Worm (Caenorhabditis elegans): ENCODE results near the gene cutl-27.

Gene cutl-27

ce11 chrIV:11857159-11857565, 21.2 kb upstream of the cutl-27 start:
- no peak for TF ChIP-seq ceh-62 (tag; optimal IDR thresholded peaks at IDR 0.05)
- TF ChIP-seq Y5F2A.4 (GFP tag; optimal IDR thresholded peaks at IDR 0.05), result no peak
- TF ChIP-seq dmd-6 (GFP tag; IDR thresholded peaks at IDR 0.05), result peak; percentile 46
- peak; percentile 42 for TF ChIP-seq mxl-3 (GFP tag; optimal IDR thresholded peaks at IDR 0.05)
- peak; percentile 75 for TF ChIP-seq ceh-20 (GFP tag; IDR thresholded peaks at IDR 0.05)
- TF ChIP-seq ceh-32 (tag; optimal IDR thresholded peaks at IDR 0.05; ENCODE audit: poor library complexity), result no peak
- peak; percentile 32 for TF ChIP-seq nhr-28 (tag; optimal IDR thresholded peaks at IDR 0.05)
- TF ChIP-seq zag-1 (tag; optimal IDR thresholded peaks at IDR 0.05), result no peak
- peak; percentile 67 for TF ChIP-seq ama-1 (optimal IDR thresholded peaks at IDR 0.05)
- peak; percentile 45 for TF ChIP-seq spr-1 (tag; optimal IDR thresholded peaks at IDR 0.05)
- TF ChIP-seq lsy-2 (tag; optimal IDR thresholded peaks at IDR 0.05), result peak; percentile 55 to 79
- peak; percentile 19 for TF ChIP-seq dpl-1 (GFP tag; optimal IDR thresholded peaks at IDR 0.05)
- TF ChIP-seq hlh-30 (tag; optimal IDR thresholded peaks at IDR 0.05; ENCODE audit: insufficient read depth), result peak; percentile 61
- peak; percentile 69; the same call in 1 of the 2 replicates for TF ChIP-seq egl-43 (GFP tag; IDR thresholded peaks at IDR 0.05)
- no peak for TF ChIP-seq saeg-2 (GFP tag; IDR thresholded peaks at IDR 0.05)
- peak; percentile 51; the same call in 1 of the 2 replicates for TF ChIP-seq ceh-44 (GFP tag; IDR thresholded peaks at IDR 0.05)
- TF ChIP-seq lin-38 (GFP tag; IDR thresholded peaks at IDR 0.05), result peak; percentile 66
- TF ChIP-seq ctbp-1 (GFP tag; IDR thresholded peaks at IDR 0.05), result peak; percentile 54; the same call in 1 of the 2 replicates
- TF ChIP-seq aha-1 (tag), result peak; percentile 96
- peak; percentile 87 for TF ChIP-seq set-16 (GFP tag; IDR thresholded peaks at IDR 0.05)
- peak; percentile 24 for TF ChIP-seq nhr-6 (tag; optimal IDR thresholded peaks at IDR 0.05)
- TF ChIP-seq lin-13 (GFP tag; optimal IDR thresholded peaks at IDR 0.05), result peak; percentile 58
- TF ChIP-seq lim-7 (GFP tag; IDR thresholded peaks at IDR 0.05), result no peak
- peak; percentile 73 for TF ChIP-seq nhr-11 (tag; optimal IDR thresholded peaks at IDR 0.05)
- TF ChIP-seq F44E2.7 (GFP tag; IDR thresholded peaks at IDR 0.05), result no peak
- peak; percentile 22 for TF ChIP-seq nhr-77 (tag; optimal IDR thresholded peaks at IDR 0.05)
- TF ChIP-seq hif-1 (tag; optimal IDR thresholded peaks at IDR 0.05), result peak in 1 of 2 experiments; percentile 56
- 0 out of 2 replicates have a peak, but pooled peaks have one; percentile 46 for TF ChIP-seq madf-9 (GFP tag; conservative IDR thresholded peaks at IDR 0.05)
- peak in 1 of 2 experiments; percentile 83 for TF ChIP-seq unc-62 (GFP tag; optimal IDR thresholded peaks at IDR 0.05 in 1 of 2)
- TF ChIP-seq unc-62 (tag; optimal IDR thresholded peaks at IDR 0.05), result no peak
- TF ChIP-seq tag-97 (GFP tag; IDR thresholded peaks at IDR 0.05), result no peak
- TF ChIP-seq nhr-25 (tag; optimal IDR thresholded peaks at IDR 0.05; ENCODE audit: borderline replicate concordance, insufficient read depth), result no peak
- TF ChIP-seq zip-2 (tag; optimal IDR thresholded peaks at IDR 0.05), result no peak
- TF ChIP-seq daf-16 (GFP tag; optimal IDR thresholded peaks at IDR 0.05), result peak in 1 of 2 experiments; percentile 22
- peak; percentile 21 for TF ChIP-seq daf-16 (tag; optimal IDR thresholded peaks at IDR 0.05)
- TF ChIP-seq mdl-1 (tag; optimal IDR thresholded peaks at IDR 0.05), result peak; percentile 29 to 54
- peak; percentile 81 for TF ChIP-seq mep-1 (tag; optimal IDR thresholded peaks at IDR 0.05)
- TF ChIP-seq vab-7 (GFP tag; IDR thresholded peaks at IDR 0.05), result 0 out of 2 replicates have a peak, but pooled peaks have one; percentile 39
- TF ChIP-seq mes-2 (tag; optimal IDR thresholded peaks at IDR 0.05; ENCODE audit: poor library complexity, severe bottlenecking), result peak; percentile 64
- TF ChIP-seq madf-5 (GFP tag; IDR thresholded peaks at IDR 0.05), result no peak
- peak; percentile 38; the same call in 1 of the 2 replicates for TF ChIP-seq T26A8.4 (GFP tag; IDR thresholded peaks at IDR 0.05)
- TF ChIP-seq ceh-82 (tag; optimal IDR thresholded peaks at IDR 0.05), result no peak
- TF ChIP-seq tra-1 (GFP tag; IDR thresholded peaks at IDR 0.05), result 0 out of 2 replicates have a peak, but pooled peaks have one; percentile 28
- no peak for TF ChIP-seq spr-3 (GFP tag; optimal IDR thresholded peaks at IDR 0.05)
- peak; percentile 71 for TF ChIP-seq F37D6.2 (tag; optimal IDR thresholded peaks at IDR 0.05)
- TF ChIP-seq rbr-2 (tag; optimal IDR thresholded peaks at IDR 0.05), result peak; percentile 89
- TF ChIP-seq hmg-1.1 (GFP tag; IDR thresholded peaks at IDR 0.05), result peak; percentile 90
- peak; percentile 65 for TF ChIP-seq dve-1 (tag; optimal IDR thresholded peaks at IDR 0.05; ENCODE audit: insufficient read depth)
- TF ChIP-seq nhr-41 (GFP tag; IDR thresholded peaks at IDR 0.05), result no peak
- TF ChIP-seq hlh-11 (tag; optimal IDR thresholded peaks at IDR 0.05), result peak; percentile 78
- no peak for TF ChIP-seq nhr-48 (tag; optimal IDR thresholded peaks at IDR 0.05)
